Worm (Caenorhabditis elegans) whole organism, L2 larva: ENCODE measurements around the gene srg-40.
A peak's percentile ranks its signal among the peaks of the same experiment; 100 is the strongest.

ENCODE experiments used
- F13H6.1 ChIP-seq: sonication (generic microtip); optimal IDR thresholded peaks from 2 replicates; lab custom pipeline; 2016; ENCODE audit warnings: missing genetic modification characterization, missing compliant biosample characterization
- ZK546.5 ChIP-seq: sonication (generic microtip); optimal IDR thresholded peaks from 2 replicates; lab custom pipeline; 2017; ENCODE audit warnings: missing biosample characterization, missing genetic modification characterization
- alr-1 ChIP-seq: fragments of 150-350 bp; optimal IDR thresholded peaks from 2 replicates; lab custom pipeline; 2014; ENCODE audit warnings: missing biosample characterization, missing genetic modification characterization
- aly-2 ChIP-seq: fragments of 150-350 bp; optimal IDR thresholded peaks from 2 replicates; lab custom pipeline; 2014; ENCODE audit warnings: missing biosample characterization, missing genetic modification characterization
- ama-1 ChIP-seq: fragments of 150-350 bp; optimal IDR thresholded peaks from 2 replicates; lab custom pipeline; 2018; ENCODE audit warnings: inconsistent platforms
- blmp-1 ChIP-seq: sonication (generic microtip); optimal IDR thresholded peaks from 2 replicates; lab custom pipeline; 2017; ENCODE audit warnings: missing genetic modification characterization, mild to moderate bottlenecking, missing compliant biosample characterization, antibody characterized with exemption, moderate library complexity; ENCODE audit not compliant: insufficient read depth
- dmd-4 ChIP-seq: sonication (generic microtip); optimal IDR thresholded peaks from 2 replicates; lab custom pipeline; 2017; ENCODE audit warnings: missing biosample characterization, missing genetic modification characterization
- egl-27 ChIP-seq: sonication (generic microtip); optimal IDR thresholded peaks from 3 replicates; lab custom pipeline; 2017; ENCODE audit warnings: missing biosample characterization, missing genetic modification reagents, missing genetic modification characterization
- elt-1 ChIP-seq: fragments of 150-350 bp; optimal IDR thresholded peaks from 2 replicates; lab custom pipeline; 2014; ENCODE audit warnings: missing biosample characterization, missing genetic modification characterization
- elt-3 ChIP-seq: sonication (generic microtip); optimal IDR thresholded peaks from 2 replicates; lab custom pipeline; 2017; ENCODE audit warnings: missing biosample characterization, missing genetic modification characterization
- fos-1 ChIP-seq: fragments of 150-350 bp; optimal IDR thresholded peaks from 2 replicates; lab custom pipeline; 2014; ENCODE audit warnings: missing biosample characterization, missing genetic modification characterization
- gmeb-1 ChIP-seq: fragments of 150-350 bp; optimal IDR thresholded peaks from 2 replicates; lab custom pipeline; 2014; ENCODE audit warnings: missing biosample characterization, missing genetic modification characterization
- lin-11 ChIP-seq: fragments of 150-350 bp; sonication (generic microtip); optimal IDR thresholded peaks from 2 replicates; lab custom pipeline; 2014; ENCODE audit warnings: missing biosample characterization, missing genetic modification characterization, inconsistent platforms, mixed read lengths
- lsy-2 ChIP-seq, 2 experiments: fragments of 150-350 bp in 1 of 2; sonication (generic microtip) in 1 of 2; optimal IDR thresholded peaks; 2 replicates each; lab custom pipeline; 2014 to 2017; ENCODE audit warnings: missing biosample characterization in 2 of 2, missing genetic modification characterization in 2 of 2
- mab-5 ChIP-seq: fragments of 150-350 bp; optimal IDR thresholded peaks from 2 replicates; lab custom pipeline; 2014; ENCODE audit warnings: missing biosample characterization, missing genetic modification characterization
- mbf-1 ChIP-seq: sonication (generic microtip); optimal IDR thresholded peaks from 2 replicates; lab custom pipeline; 2017; ENCODE audit warnings: missing biosample characterization, missing genetic modification characterization
- mdl-1 ChIP-seq, 2 experiments: fragments of 150-350 bp in 1 of 2; sonication (generic microtip) in 1 of 2; optimal IDR thresholded peaks; 2 replicates each; lab custom pipeline; 2017; ENCODE audit warnings: missing biosample characterization in 2 of 2, missing genetic modification characterization in 2 of 2
- nhr-10 ChIP-seq: sonication (generic microtip); optimal IDR thresholded peaks from 2 replicates; lab custom pipeline; 2017; ENCODE audit warnings: missing biosample characterization, missing genetic modification characterization
- nhr-11 ChIP-seq: fragments of 150-350 bp; optimal IDR thresholded peaks from 2 replicates; lab custom pipeline; 2014; ENCODE audit warnings: missing biosample characterization, missing genetic modification characterization
- nhr-12 ChIP-seq: fragments of 150-350 bp; optimal IDR thresholded peaks from 2 replicates; lab custom pipeline; 2014; ENCODE audit warnings: missing biosample characterization, missing genetic modification characterization
- nhr-21 ChIP-seq: fragments of 150-350 bp; optimal IDR thresholded peaks from 2 replicates; lab custom pipeline; 2014; ENCODE audit warnings: missing biosample characterization, missing genetic modification characterization
- nhr-25 ChIP-seq: fragments of 150-350 bp; sonication (generic microtip); optimal IDR thresholded peaks from 3 replicates; lab custom pipeline; 2014; ENCODE audit warnings: missing biosample characterization, missing genetic modification characterization
- nhr-6 ChIP-seq: fragments of 150-350 bp; optimal IDR thresholded peaks from 2 replicates; lab custom pipeline; 2014; ENCODE audit warnings: missing biosample characterization, missing genetic modification characterization
- nhr-77 ChIP-seq: fragments of 150-350 bp; optimal IDR thresholded peaks from 2 replicates; lab custom pipeline; 2014; ENCODE audit warnings: missing biosample characterization, missing genetic modification characterization
- peb-1 ChIP-seq: fragments of 150-350 bp; optimal IDR thresholded peaks from 2 replicates; lab custom pipeline; 2014; ENCODE audit warnings: missing biosample characterization, missing genetic modification characterization
- sem-4 ChIP-seq: fragments of 150-350 bp; optimal IDR thresholded peaks from 2 replicates; lab custom pipeline; 2014; ENCODE audit warnings: missing biosample characterization, missing genetic modification reagents, missing genetic modification characterization
- skn-1 ChIP-seq: sonication (generic microtip); optimal IDR thresholded peaks from 2 replicates; lab custom pipeline; 2017; ENCODE audit warnings: missing biosample characterization, missing genetic modification characterization
- sma-3 ChIP-seq: sonication (generic microtip); optimal IDR thresholded peaks from 2 replicates; lab custom pipeline; 2016; ENCODE audit warnings: missing genetic modification reagents, missing genetic modification characterization, missing compliant biosample characterization
- snpc-4 ChIP-seq: fragments of 150-350 bp; optimal IDR thresholded peaks from 2 replicates; lab custom pipeline; 2014; ENCODE audit warnings: missing biosample characterization, missing genetic modification characterization
- unc-55 ChIP-seq: fragments of 150-350 bp; sonication (generic microtip); optimal IDR thresholded peaks from 3 replicates; lab custom pipeline; 2014; ENCODE audit warnings: missing biosample characterization, missing genetic modification reagents, missing genetic modification characterization
- unc-62 ChIP-seq: fragments of 150-350 bp; optimal IDR thresholded peaks from 2 replicates; lab custom pipeline; 2014; ENCODE audit warnings: missing biosample characterization, missing genetic modification reagents, missing genetic modification characterization
- zag-1 ChIP-seq: fragments of 150-350 bp; optimal IDR thresholded peaks from 2 replicates; lab custom pipeline; 2014; ENCODE audit warnings: missing biosample characterization, missing genetic modification characterization

srg-40 gene

ce11 chrV:11164475-11164874 is at the start of gene srg-40:
srg-40 (minus strand) TSS chrV:11164575.
- no peak for TF ChIP-seq snpc-4 (tag; lab: Kevin White, UChicago)
- no peak for TF ChIP-seq F13H6.1 (tag; lab: Kevin White, UChicago)
- TF ChIP-seq egl-27 (tag; lab: Kevin White, UChicago): no peak
- no peak for TF ChIP-seq fos-1
- no peak for TF ChIP-seq elt-1 (tag; lab: Kevin White, UChicago)
- TF ChIP-seq alr-1: no peak
- no peak for TF ChIP-seq nhr-12
- no peak for TF ChIP-seq nhr-11 (tag; lab: Kevin White, UChicago)
- no peak for TF ChIP-seq aly-2 (tag; lab: Kevin White, UChicago)
- no peak for TF ChIP-seq skn-1 (tag; lab: Kevin White, UChicago)

ce11 chrV:11211323-11211722 is 46.9 kb upstream of the srg-40 start:
- TF ChIP-seq snpc-4 (tag; lab: Kevin White, UChicago) (no peak), unc-62 (no peak), unc-55 (no peak)

ce11 chrV:11209452-11210188 is 45.2 kb upstream of the srg-40 start:
- no peak for TF ChIP-seq unc-55
- no peak for TF ChIP-seq mab-5 (tag; lab: Kevin White, UChicago)
- TF ChIP-seq lsy-2 (tag; optimal IDR thresholded peaks at IDR 0.05; lab: Kevin White, UChicago): no peak

- no peak for TF ChIP-seq elt-1 (tag; lab: Kevin White, UChicago)
- TF ChIP-seq sem-4 (tag; lab: Kevin White, UChicago): no peak
- no peak for TF ChIP-seq mdl-1 (tag; optimal IDR thresholded peaks at IDR 0.05; lab: Kevin White, UChicago)
- TF ChIP-seq ZK546.5 (tag; lab: Kevin White, UChicago): no peak
- no peak for TF ChIP-seq peb-1 (tag; lab: Kevin White, UChicago)
- TF ChIP-seq nhr-10 (tag; lab: Kevin White, UChicago): no peak
- TF ChIP-seq sma-3 (GFP tag; lab: Kevin White, UChicago): no peak
- TF ChIP-seq unc-55: no peak
- TF ChIP-seq zag-1 (tag; lab: Kevin White, UChicago): no peak
- no peak for TF ChIP-seq gmeb-1
- TF ChIP-seq mbf-1 (tag; lab: Kevin White, UChicago): no peak
- no peak for TF ChIP-seq dmd-4 (tag; lab: Kevin White, UChicago)
- no peak for TF ChIP-seq elt-3 (tag; lab: Kevin White, UChicago)
Observed at ce11 chrV:11206467-11206866, 42.1 kb upstream of the srg-40 start.

- TF ChIP-seq nhr-25 (tag; lab: Kevin White, UChicago) (no peak), nhr-21 (no peak), ama-1 (lab: Kevin White, UChicago) (no peak)
- TF ChIP-seq, all 48 proteins: peak for 0
Observed at ce11 chrV:11204452-11204851, 40.1 kb upstream of the srg-40 start.

- peak; percentile 5 for TF ChIP-seq lin-11 (tag; lab: Kevin White, UChicago)
- no peak for TF ChIP-seq nhr-6
- TF ChIP-seq nhr-77: no peak
- TF ChIP-seq blmp-1 (tag; lab: Kevin White, UChicago): no peak
- TF ChIP-seq nhr-11 (tag; lab: Kevin White, UChicago): no peak
- peak; percentile 47 for TF ChIP-seq fos-1
- no peak for TF ChIP-seq lsy-2 (tag; optimal IDR thresholded peaks at IDR 0.05; lab: Kevin White, UChicago)
Observed at ce11 chrV:11201826-11202565, 37.6 kb upstream of the srg-40 start, which contains the start of gene K10D6.4. K10D6.4 (plus strand) TSS chrV:11201925.
